Worm (Caenorhabditis elegans) whole organism, young adult: ENCODE data around the gene F44E5.1.

Source experiments
- B0261.1 ChIP-seq: sonication (generic microtip); optimal IDR thresholded peaks from 2 replicates; lab custom pipeline; 2016; ENCODE audit warnings: mild to moderate bottlenecking, missing genetic modification characterization, moderate library complexity, missing compliant biosample characterization
- D2030.7 ChIP-seq: fragments of 200-800 bp; sonication (Bioruptor generic); IDR thresholded peaks from 2 replicates; pipeline ENCODE4 v1.3.6; 2022; ENCODE audit warnings: missing genetic modification reagents, missing genetic modification characterization, missing compliant biosample characterization
- F23B12.7 ChIP-seq: sonication (generic microtip); optimal IDR thresholded peaks from 2 replicates; lab custom pipeline; 2017; ENCODE audit warnings: missing genetic modification characterization, mild to moderate bottlenecking, missing compliant biosample characterization, antibody characterized with exemption, moderate library complexity; ENCODE audit not compliant: insufficient read depth
- F37B4.10 ChIP-seq: fragments of 200-800 bp; sonication (Bioruptor generic); IDR thresholded peaks from 2 replicates; pipeline ENCODE4 v1.3.6; 2022; ENCODE audit warnings: missing genetic modification characterization, missing compliant biosample characterization
- F57A8.1 ChIP-seq: fragments of 200-800 bp; sonication (Bioruptor generic); optimal IDR thresholded peaks from 2 replicates; lab custom pipeline; 2018; ENCODE audit warnings: mild to moderate bottlenecking, missing genetic modification characterization, moderate library complexity, missing compliant biosample characterization
- F57C9.4 ChIP-seq: sonication (generic microtip); optimal IDR thresholded peaks from 2 replicates; lab custom pipeline; 2017; ENCODE audit warnings: mild to moderate bottlenecking, missing genetic modification characterization, missing compliant biosample characterization
- akir-1 ChIP-seq: fragments of 200-800 bp; sonication (Bioruptor generic); optimal IDR thresholded peaks from 2 replicates; lab custom pipeline; 2018; ENCODE audit warnings: mild to moderate bottlenecking, missing genetic modification characterization, moderate library complexity, missing compliant biosample characterization
- athp-1 ChIP-seq: sonication (generic microtip); optimal IDR thresholded peaks from 2 replicates; lab custom pipeline; 2017; ENCODE audit warnings: mild to moderate bottlenecking, missing genetic modification characterization, missing compliant biosample characterization
- bed-2 ChIP-seq: fragments of 200-800 bp; sonication (Bioruptor generic); IDR thresholded peaks from 2 replicates; pipeline ENCODE4 v1.3.6; 2022; ENCODE audit warnings: missing genetic modification reagents, missing genetic modification characterization, missing compliant biosample characterization
- cebp-2 ChIP-seq: fragments of 200-800 bp; sonication (Bioruptor generic); IDR thresholded peaks from 2 replicates; pipeline ENCODE4 v1.3.6; 2022; ENCODE audit warnings: missing genetic modification characterization, missing compliant biosample characterization
- ceh-79 ChIP-seq: sonication (generic microtip); optimal IDR thresholded peaks from 2 replicates; lab custom pipeline; 2017; ENCODE audit warnings: mild to moderate bottlenecking, missing genetic modification characterization, missing compliant biosample characterization
- dox-1 ChIP-seq: fragments of 200-800 bp; sonication (Bioruptor generic); IDR thresholded peaks from 2 replicates; pipeline ENCODE4 v1.3.6; 2022; ENCODE audit warnings: missing genetic modification reagents, missing genetic modification characterization, missing compliant biosample characterization
- dpl-1 ChIP-seq: fragments of 150-350 bp; optimal IDR thresholded peaks from 2 replicates; lab custom pipeline; 2014; ENCODE audit warnings: missing biosample characterization, missing genetic modification reagents, missing genetic modification characterization
- efl-1 ChIP-seq: fragments of 150-350 bp; optimal IDR thresholded peaks from 2 replicates; lab custom pipeline; 2014; ENCODE audit warnings: missing biosample characterization, missing genetic modification reagents, missing genetic modification characterization
- egl-18 ChIP-seq: fragments of 200-800 bp; sonication (Bioruptor generic); IDR thresholded peaks from 2 replicates; pipeline ENCODE4 v1.3.6; 2022; ENCODE audit warnings: missing genetic modification reagents, missing genetic modification characterization, missing compliant biosample characterization
- ekl-4 ChIP-seq: fragments of 200-800 bp; sonication (Bioruptor generic); IDR thresholded peaks from 2 replicates; pipeline ENCODE4 v1.3.6; 2022; ENCODE audit warnings: missing genetic modification reagents, missing genetic modification characterization, missing compliant biosample characterization
- gei-17 ChIP-seq: fragments of 200-800 bp; sonication (Bioruptor generic); optimal IDR thresholded peaks from 2 replicates; lab custom pipeline; 2018; ENCODE audit warnings: mild to moderate bottlenecking, missing genetic modification characterization, missing compliant biosample characterization
- hlh-12 ChIP-seq: sonication (generic microtip); optimal IDR thresholded peaks from 2 replicates; lab custom pipeline; 2016; ENCODE audit warnings: missing genetic modification characterization, missing compliant biosample characterization
- hmg-1.2 ChIP-seq: fragments of 200-800 bp; sonication (Bioruptor generic); IDR thresholded peaks from 2 replicates; pipeline ENCODE4 v1.3.6; 2022; ENCODE audit warnings: missing genetic modification reagents, missing genetic modification characterization, missing compliant biosample characterization
- hrde-1 ChIP-seq: sonication (generic microtip); optimal IDR thresholded peaks from 2 replicates; lab custom pipeline; 2016; ENCODE audit warnings: missing genetic modification characterization, mild to moderate bottlenecking, missing compliant biosample characterization, moderate library complexity, missing genotype, missing genetic modification reagents, borderline replicate concordance
- hsf-1 ChIP-seq: fragments of 200-800 bp; sonication (Bioruptor generic); IDR thresholded peaks from 2 replicates; pipeline ENCODE4 v1.3.6; 2022; ENCODE audit warnings: missing genetic modification reagents, missing genetic modification characterization, missing compliant biosample characterization
- let-607 ChIP-seq, 2 experiments: fragments of 200-800 bp in 1 of 2; sonication (Bioruptor generic) in 1 of 2; sonication (generic microtip) in 1 of 2; optimal IDR thresholded peaks; 2 replicates each; lab custom pipeline; 2016 to 2018; ENCODE audit warnings: mild to moderate bottlenecking in 2 of 2, missing compliant biosample characterization in 2 of 2, missing genetic modification characterization in 2 of 2, moderate library complexity in 2 of 2, missing genotype in 1 of 2
- lin-40 ChIP-seq: sonication (generic microtip); optimal IDR thresholded peaks from 2 replicates; lab custom pipeline; 2016; ENCODE audit warnings: missing genetic modification characterization, mild to moderate bottlenecking, missing compliant biosample characterization, missing genotype, missing genetic modification reagents
- lsl-1 ChIP-seq: fragments of 200-800 bp; sonication (Bioruptor generic); optimal IDR thresholded peaks from 2 replicates; lab custom pipeline; 2018; ENCODE audit warnings: mild to moderate bottlenecking, missing genetic modification characterization, moderate library complexity, missing compliant biosample characterization
- madf-10 ChIP-seq: sonication (generic microtip); optimal IDR thresholded peaks from 2 replicates; lab custom pipeline; 2016; ENCODE audit warnings: mild to moderate bottlenecking, missing genetic modification characterization, missing compliant biosample characterization
- madf-6 ChIP-seq: fragments of 200-800 bp; sonication (Bioruptor generic); IDR thresholded peaks from 2 replicates; pipeline ENCODE4 v1.3.6; 2022; ENCODE audit warnings: missing genetic modification reagents, missing genetic modification characterization, missing compliant biosample characterization
- mcd-1 ChIP-seq: fragments of 200-800 bp; sonication (Bioruptor generic); IDR thresholded peaks from 2 replicates; pipeline ENCODE4 v1.3.6; 2022; ENCODE audit warnings: missing genetic modification reagents, missing genetic modification characterization, missing compliant biosample characterization
- mes-4 ChIP-seq: sonication (generic microtip); optimal IDR thresholded peaks from 2 replicates; lab custom pipeline; 2016; ENCODE audit warnings: missing genotype, missing genetic modification characterization, missing compliant biosample characterization
- nfya-2 ChIP-seq: fragments of 200-800 bp; sonication (Bioruptor generic); IDR thresholded peaks from 2 replicates; pipeline ENCODE4 v1.3.6; 2022; ENCODE audit warnings: missing genetic modification reagents, missing genetic modification characterization, missing compliant biosample characterization
- nhr-90 ChIP-seq: sonication (generic microtip); optimal IDR thresholded peaks from 2 replicates; lab custom pipeline; 2016; ENCODE audit warnings: missing genotype, mild to moderate bottlenecking, missing genetic modification characterization, missing compliant biosample characterization
- repo-1 ChIP-seq: sonication (generic microtip); optimal IDR thresholded peaks from 2 replicates; lab custom pipeline; 2017; ENCODE audit warnings: mild to moderate bottlenecking, missing genetic modification characterization, missing compliant biosample characterization
- rpc-1 ChIP-seq, 2 experiments: fragments of 150-350 bp in 1 of 2; sonication (generic microtip) in 1 of 2; optimal IDR thresholded peaks; 2 replicates each; lab custom pipeline; 2014 to 2018; ENCODE audit warnings: missing biosample characterization in 1 of 2, missing genetic modification characterization in 1 of 2, missing genetic modification reagents in 1 of 2, missing genotype in 1 of 2
- sea-2 ChIP-seq: fragments of 200-800 bp; sonication (Bioruptor generic); IDR thresholded peaks from 2 replicates; pipeline ENCODE4 v1.3.6; 2022; ENCODE audit warnings: missing genetic modification characterization, missing compliant biosample characterization
- snpc-4 ChIP-seq, 5 experiments: fragments of 150-350 bp in 1 of 5; sonication (generic microtip) in 4 of 5; optimal IDR thresholded peaks; 2 replicates each; lab custom pipeline; 2014 to 2018; ENCODE audit warnings: missing genetic modification characterization in 5 of 5, missing biosample characterization in 3 of 5, antibody characterized with exemption in 2 of 5, mild to moderate bottlenecking in 2 of 5, missing compliant biosample characterization in 2 of 5, missing genotype in 2 of 5, moderate library complexity in 2 of 5, missing genetic modification reagents in 1 of 5
- unc-130 ChIP-seq: sonication (generic microtip); optimal IDR thresholded peaks from 2 replicates; lab custom pipeline; 2016; ENCODE audit warnings: missing genetic modification reagents, missing genetic modification characterization, missing compliant biosample characterization
- zfh-2 ChIP-seq: fragments of 200-800 bp; sonication (Bioruptor generic); conservative IDR thresholded peaks from 2 replicates; pipeline ENCODE4 v1.3.6; 2022; ENCODE audit warnings: missing genetic modification reagents, missing genetic modification characterization, missing compliant biosample characterization
- zim-3 ChIP-seq: sonication (generic microtip); optimal IDR thresholded peaks from 2 replicates; lab custom pipeline; 2017; ENCODE audit warnings: mild to moderate bottlenecking, missing genetic modification characterization, moderate library complexity, missing compliant biosample characterization
- ztf-18 ChIP-seq: sonication (generic microtip); optimal IDR thresholded peaks from 2 replicates; lab custom pipeline; 2016; ENCODE audit warnings: missing genotype, mild to moderate bottlenecking, missing genetic modification characterization, missing compliant biosample characterization

F44E5.1 gene

DNA sequence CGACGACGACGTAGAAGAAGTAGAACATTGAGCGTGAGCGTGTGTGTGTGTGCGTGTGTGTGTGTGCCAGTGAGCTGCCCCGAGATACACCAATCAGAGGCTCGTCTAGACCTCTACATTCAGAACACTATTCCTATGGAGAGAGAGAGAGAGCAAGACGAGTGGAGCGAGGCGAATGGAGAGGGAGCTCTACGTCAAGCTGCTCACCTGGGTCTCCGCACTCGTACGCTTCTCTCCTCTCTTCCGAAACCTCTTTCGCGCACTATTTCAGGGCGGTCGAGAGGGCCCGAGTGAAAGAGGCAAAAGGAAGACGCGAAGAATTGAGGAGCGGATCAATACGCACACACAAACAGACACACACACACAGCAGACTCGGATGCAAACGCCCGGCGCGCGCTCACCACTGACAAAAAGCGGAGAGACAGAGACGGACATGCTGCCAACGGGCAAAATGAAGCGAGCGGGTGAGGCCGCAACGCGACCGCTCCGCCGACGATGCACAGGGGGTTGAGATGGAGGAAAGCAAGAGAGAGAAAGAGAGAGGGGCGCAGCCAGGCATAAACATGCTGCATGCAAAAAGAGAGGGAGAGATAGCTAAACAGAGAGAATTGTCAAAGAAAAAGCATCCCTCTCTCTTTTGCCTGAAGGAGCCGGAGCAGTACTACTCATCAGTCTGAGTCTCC is 24.7 kb downstream of the F44E5.1 start (continued):
- no peak for TF ChIP-seq hrde-1
- no peak for TF ChIP-seq F57C9.4 (tag; lab: Kevin White, UChicago)
- TF ChIP-seq nhr-90 (tag; lab: Kevin White, UChicago) = peak; percentile 63
- no peak for TF ChIP-seq snpc-4 (GFP tag; optimal IDR thresholded peaks at IDR 0.05; lab: Kevin White, UChicago)
- TF ChIP-seq snpc-4 (tag; optimal IDR thresholded peaks at IDR 0.05; lab: Kevin White, UChicago) = peak in 3 of 4 experiments; percentile 51 to 74 (median 59)
- peak; percentile 84 for TF ChIP-seq dox-1 (GFP tag; lab: Robert Waterston, UW)
- no peak for TF ChIP-seq madf-6 (GFP tag; lab: Robert Waterston, UW)
- peak; percentile 66 for TF ChIP-seq ztf-18 (tag; lab: Kevin White, UChicago)
- peak; percentile 91 for TF ChIP-seq lin-40
- peak; percentile 63 for TF ChIP-seq akir-1 (GFP tag; lab: Kevin White, UChicago)

DNA sequence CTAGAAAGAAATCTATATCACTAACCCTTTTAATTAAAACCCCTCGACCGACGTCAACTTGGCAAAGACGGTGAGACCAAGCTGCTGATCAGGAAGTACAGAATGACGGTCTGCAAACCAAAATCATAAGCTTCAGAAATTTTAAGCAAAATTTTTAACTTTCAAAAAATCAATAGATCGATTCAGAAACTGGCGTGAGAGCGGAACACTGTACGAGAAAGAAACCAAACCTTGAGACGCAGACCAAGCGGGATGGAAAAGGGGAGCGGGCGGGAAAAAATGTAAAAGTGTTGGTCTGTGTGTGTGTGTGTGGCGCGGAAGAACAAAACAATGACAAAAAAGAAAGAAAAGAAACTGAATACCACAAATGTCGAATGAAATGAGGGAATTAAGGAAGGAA is 25.9 kb downstream of the F44E5.1 start, which contains the start of the genes F44E5.17 and gpb-1:
F44E5.17 (minus strand) TSS at position 101 of the 400 bp plus-strand sequence.
gpb-1 (minus strand) TSS at position 118 of the 400 bp plus-strand sequence.
- TF ChIP-seq cebp-2 (no peak), egl-18 (no peak), efl-1 (GFP tag; lab: Kevin White, UChicago) (peak; percentile 6), athp-1 (no peak), nfya-2 (GFP tag; lab: Robert Waterston, UW) (no peak), ceh-79 (no peak), mes-4 (no peak), dpl-1 (GFP tag; lab: Kevin White, UChicago) (no peak), lin-40 (no peak), hmg-1.2 (GFP tag; lab: Robert Waterston, UW) (peak; percentile 11; the same call in 1 of the 2 replicates), hsf-1 (GFP tag; lab: Robert Waterston, UW) (no peak)

DNA sequence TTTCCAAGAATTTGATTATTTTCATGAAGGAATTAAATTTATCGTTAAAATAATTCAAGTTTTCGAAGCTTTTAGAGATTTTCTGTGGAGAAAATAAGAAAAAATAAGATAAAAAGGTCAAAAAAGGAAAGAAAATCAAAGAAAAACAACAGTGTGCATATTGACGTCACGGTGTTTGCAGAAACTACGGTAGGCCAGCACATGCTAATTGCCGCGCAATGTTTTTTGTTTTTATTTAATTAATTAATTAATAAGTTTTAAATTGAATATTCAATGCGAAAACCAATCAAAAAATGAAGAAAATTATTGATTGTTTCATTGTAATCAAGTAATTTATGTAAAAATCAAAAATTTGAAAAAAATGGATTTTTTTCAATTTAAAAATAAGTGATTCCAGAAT is 26.5 kb downstream of the F44E5.1 start:
- peak; percentile 27 for TF ChIP-seq athp-1
- no peak for TF ChIP-seq rpc-1 (optimal IDR thresholded peaks at IDR 0.05; lab: Kevin White, UChicago)
- no peak for TF ChIP-seq rpc-1 (tag; optimal IDR thresholded peaks at IDR 0.05; lab: Kevin White, UChicago)
- no peak for TF ChIP-seq hlh-12 (tag; lab: Kevin White, UChicago)
- TF ChIP-seq lsl-1 (GFP tag; lab: Kevin White, UChicago) = peak; percentile 67
- TF ChIP-seq sea-2 (GFP tag; lab: Robert Waterston, UW) = no peak
- 0 out of 2 replicates have a peak, but pooled peaks have one; percentile 13 for TF ChIP-seq D2030.7 (GFP tag; lab: Robert Waterston, UW)
- no peak for TF ChIP-seq dpl-1 (GFP tag; lab: Kevin White, UChicago)
- peak; percentile 39; the same call in 1 of the 2 replicates for TF ChIP-seq madf-6 (GFP tag; lab: Robert Waterston, UW)
- no peak for TF ChIP-seq F57A8.1 (GFP tag; lab: Kevin White, UChicago)
- peak; percentile 1 for TF ChIP-seq F23B12.7 (tag; lab: Kevin White, UChicago)

DNA sequence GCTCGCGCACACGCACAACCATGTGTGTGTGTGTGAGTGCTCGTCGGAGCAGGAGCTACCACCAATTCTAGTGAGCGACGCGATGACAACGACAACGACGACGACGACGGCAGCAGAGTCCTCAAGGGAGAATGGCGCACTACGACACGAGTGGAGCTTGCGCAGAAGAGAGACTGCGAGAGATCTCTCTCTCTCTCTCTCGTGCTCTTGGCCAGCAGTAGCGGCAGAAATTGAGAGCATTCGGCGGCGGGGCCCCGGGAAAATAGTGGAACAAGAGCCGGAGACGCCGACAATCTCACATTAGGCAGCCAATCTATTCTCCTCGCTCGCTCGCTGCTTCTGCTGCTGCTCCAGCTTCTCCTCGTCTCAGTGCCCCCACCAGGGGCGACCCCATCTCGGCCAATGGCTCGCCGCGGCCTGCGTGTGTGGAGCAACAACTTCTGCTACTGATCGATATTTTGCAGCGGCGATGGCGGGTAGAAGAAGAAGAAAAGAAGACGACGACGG is 27.5 kb downstream of the F44E5.1 start:
- TF ChIP-seq F37B4.10 (GFP tag; lab: Robert Waterston, UW) = 0 out of 2 replicates have a peak, but pooled peaks have one; percentile 48
- TF ChIP-seq hmg-1.2 (GFP tag; lab: Robert Waterston, UW) = peak; percentile 39
- peak in 1 of 2 experiments; percentile 18 for TF ChIP-seq let-607 (tag; optimal IDR thresholded peaks at IDR 0.05; lab: Kevin White, UChicago)
- peak; percentile 52; the same call in 1 of the 2 replicates for TF ChIP-seq mcd-1
- TF ChIP-seq ekl-4 = peak; percentile 55
- TF ChIP-seq athp-1 = peak; percentile 36
- peak; percentile 72 for TF ChIP-seq zim-3 (tag; lab: Kevin White, UChicago)
- TF ChIP-seq bed-2 (GFP tag; lab: Robert Waterston, UW) = peak; percentile 23; the same call in 1 of the 2 replicates
- no peak for TF ChIP-seq snpc-4 (GFP tag; optimal IDR thresholded peaks at IDR 0.05; lab: Kevin White, UChicago)
- peak in 1 of 4 experiments; percentile 45 for TF ChIP-seq snpc-4 (tag; optimal IDR thresholded peaks at IDR 0.05; lab: Kevin White, UChicago)
- TF ChIP-seq madf-10 (tag; lab: Kevin White, UChicago) = peak; percentile 57
- peak; percentile 52 for TF ChIP-seq repo-1
- TF ChIP-seq B0261.1 (tag; lab: Kevin White, UChicago) = no peak
- no peak for TF ChIP-seq mes-4
- TF ChIP-seq gei-17 (GFP tag; lab: Kevin White, UChicago) = peak; percentile 33
- no peak for TF ChIP-seq sea-2 (GFP tag; lab: Robert Waterston, UW)
- TF ChIP-seq unc-130 (GFP tag; lab: Kevin White, UChicago) = no peak
- TF ChIP-seq nhr-90 (tag; lab: Kevin White, UChicago) = peak; percentile 8
- 0 out of 2 replicates have a peak, but pooled peaks have one; percentile 42 for TF ChIP-seq cebp-2
- TF ChIP-seq zfh-2 (GFP tag; lab: Robert Waterston, UW) = peak; percentile 99
